Fruit fly (Drosophila melanogaster): Measurements from ENCODE around the gene Cf2.

Gene Cf2

DNA sequence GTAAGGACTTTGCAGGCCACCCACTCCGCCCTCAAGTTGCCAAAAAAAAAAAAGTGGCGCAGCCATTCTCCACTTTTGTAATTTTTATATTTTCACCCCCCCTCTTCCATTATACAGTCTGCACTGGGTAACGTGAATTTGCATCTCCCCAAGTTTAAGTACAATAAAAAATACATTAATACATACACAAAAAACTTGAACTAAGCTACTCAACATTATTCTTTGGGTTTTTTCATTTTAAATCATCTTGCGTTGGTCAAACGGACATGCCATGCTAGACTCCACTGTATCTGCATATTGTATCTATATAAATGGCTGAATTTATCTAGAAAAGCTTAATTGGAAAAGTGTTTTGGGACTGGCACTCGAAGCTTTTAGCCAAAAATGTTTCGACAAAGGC, 21.4 kb downstream of the Cf2 start (continued):
- TF ChIP-seq lilli (GFP tag; optimal IDR thresholded peaks at IDR 0.05) = peak; percentile 48
- TF ChIP-seq oc (tag; optimal IDR thresholded peaks at IDR 0.05) = no peak
- TF ChIP-seq CG33213 (GFP tag; optimal IDR thresholded peaks at IDR 0.05) = no peak
- no peak for TF ChIP-seq CG2875 (GFP tag; optimal IDR thresholded peaks at IDR 0.05)
- TF ChIP-seq D19A (tag; optimal IDR thresholded peaks at IDR 0.05) = no peak
- no peak for TF ChIP-seq ERR (GFP tag; optimal IDR thresholded peaks at IDR 0.05)
- TF ChIP-seq dpn (GFP tag; optimal IDR thresholded peaks at IDR 0.05) = no peak
- no peak for TF ChIP-seq ap (GFP tag; IDR thresholded peaks at IDR 0.05)
- TF ChIP-seq Doc2 (GFP tag; IDR thresholded peaks at IDR 0.05) = no peak
- TF ChIP-seq Fer2 (tag; optimal IDR thresholded peaks at IDR 0.05) = peak; percentile 18
- TF ChIP-seq HLH54F (GFP tag; optimal IDR thresholded peaks at IDR 0.05) = no peak
- peak; percentile 62; the same call in 1 of the 2 replicates for TF ChIP-seq gsb (GFP tag; IDR thresholded peaks at IDR 0.05)
- TF ChIP-seq CG2129 (GFP tag; IDR thresholded peaks at IDR 0.05; ENCODE audit: partially characterized antibody) = no peak
- 0 out of 2 replicates have a peak, but pooled peaks have one; percentile 33 for TF ChIP-seq Atf6 (GFP tag; IDR thresholded peaks at IDR 0.05)
- TF ChIP-seq crp (GFP tag; optimal IDR thresholded peaks at IDR 0.05) = no peak
- TF ChIP-seq CG10654 (GFP tag; optimal IDR thresholded peaks at IDR 0.05) = peak; percentile 4
- TF ChIP-seq phol (tag; optimal IDR thresholded peaks at IDR 0.05) = peak; percentile 42
- no peak for TF ChIP-seq NC2β (GFP tag; optimal IDR thresholded peaks at IDR 0.05)
- TF ChIP-seq CG11456 (GFP tag; IDR thresholded peaks at IDR 0.05) = no peak
- no peak for TF ChIP-seq CG18764 (GFP tag; optimal IDR thresholded peaks at IDR 0.05)
- no peak for TF ChIP-seq NfI (GFP tag; optimal IDR thresholded peaks at IDR 0.05)
- TF ChIP-seq jumu (GFP tag; optimal IDR thresholded peaks at IDR 0.05) = no peak
- no peak for TF ChIP-seq C15 (GFP tag; IDR thresholded peaks at IDR 0.05)
- TF ChIP-seq tll (GFP tag; optimal IDR thresholded peaks at IDR 0.05) = no peak
- TF ChIP-seq ssp (GFP tag; IDR thresholded peaks at IDR 0.05) = no peak
- peak; percentile 49; the same call in 1 of the 2 replicates for TF ChIP-seq NFAT (GFP tag; IDR thresholded peaks at IDR 0.05)
- no peak for TF ChIP-seq dimm (GFP tag; IDR thresholded peaks at IDR 0.05)
- TF ChIP-seq ranshi (GFP tag; IDR thresholded peaks at IDR 0.05) = peak; percentile 17; the same call in 1 of the 2 replicates
- TF ChIP-seq rib (GFP tag; IDR thresholded peaks at IDR 0.05) = no peak
- TF ChIP-seq CG7786 (GFP tag; optimal IDR thresholded peaks at IDR 0.05) = no peak
- peak; percentile 42; the same call in 1 of the 2 replicates for TF ChIP-seq toy (GFP tag; IDR thresholded peaks at IDR 0.05)
- no peak for TF ChIP-seq Asciz (GFP tag; optimal IDR thresholded peaks at IDR 0.05)
- no peak for TF ChIP-seq CG34376 (GFP tag; optimal IDR thresholded peaks at IDR 0.05)
- 0 out of 3 replicates have a peak, but pooled peaks have one; percentile 46 for TF ChIP-seq ci (GFP tag; IDR thresholded peaks at IDR 0.05)
- TF ChIP-seq Side (GFP tag; optimal IDR thresholded peaks at IDR 0.05) = no peak
- no peak for TF ChIP-seq lov (optimal IDR thresholded peaks at IDR 0.05)
- TF ChIP-seq lov (GFP tag; IDR thresholded peaks at IDR 0.05) = no peak
- no peak for TF ChIP-seq CG2116 (GFP tag; optimal IDR thresholded peaks at IDR 0.05)
- TF ChIP-seq CG17359 (tag; optimal IDR thresholded peaks at IDR 0.05) = no peak
- no peak for TF ChIP-seq ro (GFP tag; IDR thresholded peaks at IDR 0.05)
- TF ChIP-seq sim (GFP tag; IDR thresholded peaks at IDR 0.05) = no peak
- no peak for TF ChIP-seq CG18619 (GFP tag; optimal IDR thresholded peaks at IDR 0.05)
- TF ChIP-seq CG3847 (GFP tag; IDR thresholded peaks at IDR 0.05) = no peak
- no peak for TF ChIP-seq chm (GFP tag; IDR thresholded peaks at IDR 0.05)
- TF ChIP-seq Bteb2 (GFP tag; optimal IDR thresholded peaks at IDR 0.05) = no peak
- no peak for TF ChIP-seq Dek (tag; optimal IDR thresholded peaks at IDR 0.05)
- no peak for TF ChIP-seq Doc3 (GFP tag; IDR thresholded peaks at IDR 0.05; ENCODE audit: partially characterized antibody)
- peak; percentile 55 for TF ChIP-seq CG9932 (GFP tag; IDR thresholded peaks at IDR 0.05)
- peak; percentile 76 for TF ChIP-seq lab (GFP tag; optimal IDR thresholded peaks at IDR 0.05)
- no peak for TF ChIP-seq Adf1 (GFP tag; IDR thresholded peaks at IDR 0.05)
- no peak for TF ChIP-seq CG3726 (GFP tag; IDR thresholded peaks at IDR 0.05)
- no peak for TF ChIP-seq tna (GFP tag; IDR thresholded peaks at IDR 0.05; ENCODE audit: partially characterized antibody)
